Worm (Caenorhabditis elegans): Measurements from ENCODE around the gene try-3.
"Not testable (repeated sequence)": the region's sequence is repeated elsewhere in the genome, so short reads cannot be mapped to it uniquely, and the experiment has no call there.

ce11 chrIV:6591010-6591746 is 34.2 kb downstream of the try-3 start, which contains the start of the genes nspb-1 and nspb-2:
- not testable (repeated sequence) for TF ChIP-seq nhr-71 (tag; optimal IDR thresholded peaks at IDR 0.05); dpl-1 (GFP tag; optimal IDR thresholded peaks at IDR 0.05); fkh-4 (tag; optimal IDR thresholded peaks at IDR 0.05; ENCODE audit: borderline replicate concordance); lin-13 (GFP tag; optimal IDR thresholded peaks at IDR 0.05)
